Worm (Caenorhabditis elegans) whole organism, young adult: ENCODE measurements around the gene gldi-4.

ENCODE experiments used
- F33H1.4 ChIP-seq: fragments of 200-800 bp; sonication (Bioruptor generic); IDR thresholded peaks from 2 replicates; pipeline ENCODE4 v1.3.6; 2022; ENCODE audit warnings: missing genetic modification reagents, missing genetic modification characterization, missing compliant biosample characterization
- Y56A3A.18 ChIP-seq: fragments of 200-800 bp; sonication (Bioruptor generic); IDR thresholded peaks from 2 replicates; pipeline ENCODE4 v1.3.6; 2022; ENCODE audit warnings: missing genetic modification reagents, missing genetic modification characterization, missing compliant biosample characterization
- Y67H2A.10 ChIP-seq: fragments of 200-800 bp; sonication (Bioruptor generic); conservative IDR thresholded peaks from 2 replicates; pipeline ENCODE4 v1.3.6; 2022; ENCODE audit warnings: missing genetic modification reagents, missing genetic modification characterization, missing compliant biosample characterization
- aptf-3 ChIP-seq: fragments of 200-800 bp; sonication (Bioruptor generic); IDR thresholded peaks from 2 replicates; pipeline ENCODE4 v1.3.6; 2022; ENCODE audit warnings: missing genetic modification characterization, missing compliant biosample characterization
- atf-7 ChIP-seq: sonication (generic microtip); optimal IDR thresholded peaks from 2 replicates; lab custom pipeline; 2017; ENCODE audit warnings: mild to moderate bottlenecking, missing genetic modification characterization, missing compliant biosample characterization
- attf-3 ChIP-seq: fragments of 200-800 bp; sonication (Bioruptor generic); conservative IDR thresholded peaks from 2 replicates; pipeline ENCODE4 v1.3.6; 2022; ENCODE audit warnings: missing genetic modification reagents, missing genetic modification characterization, missing compliant biosample characterization
- cebp-1 ChIP-seq, 2 experiments: fragments of 200-800 bp in 1 of 2; sonication (Bioruptor generic) in 1 of 2; sonication (generic microtip) in 1 of 2; IDR thresholded peaks in 1 of 2; optimal IDR thresholded peaks in 1 of 2; 2 replicates each; pipeline versions ENCODE4 v1.3.6 to Lab custom; 2017 to 2022; ENCODE audit warnings: missing compliant biosample characterization in 2 of 2, missing genetic modification characterization in 2 of 2, mild to moderate bottlenecking in 1 of 2, missing genetic modification reagents in 1 of 2, moderate library complexity in 1 of 2
- cebp-2 ChIP-seq: fragments of 200-800 bp; sonication (Bioruptor generic); IDR thresholded peaks from 2 replicates; pipeline ENCODE4 v1.3.6; 2022; ENCODE audit warnings: missing genetic modification characterization, missing compliant biosample characterization
- ceh-27 ChIP-seq: fragments of 200-800 bp; sonication (Bioruptor generic); optimal IDR thresholded peaks from 2 replicates; lab custom pipeline; 2018; ENCODE audit warnings: mild to moderate bottlenecking, missing genetic modification characterization, moderate library complexity, missing compliant biosample characterization
- ceh-58 ChIP-seq: fragments of 200-800 bp; sonication (Bioruptor generic); IDR thresholded peaks from 2 replicates; pipeline ENCODE4 v1.3.6; 2022; ENCODE audit warnings: missing genetic modification characterization, missing compliant biosample characterization
- die-1 ChIP-seq: sonication (generic microtip); optimal IDR thresholded peaks from 2 replicates; lab custom pipeline; 2016; ENCODE audit warnings: missing genotype, mild to moderate bottlenecking, missing genetic modification characterization, missing compliant biosample characterization
- dpff-1 ChIP-seq: sonication (generic microtip); optimal IDR thresholded peaks from 2 replicates; lab custom pipeline; 2017; ENCODE audit warnings: mild to moderate bottlenecking, missing genetic modification characterization, missing compliant biosample characterization
- egl-44 ChIP-seq: fragments of 200-800 bp; sonication (Bioruptor generic); IDR thresholded peaks from 2 replicates; pipeline ENCODE4 v1.3.6; 2022; ENCODE audit warnings: missing genetic modification reagents, missing genetic modification characterization, missing compliant biosample characterization
- egrh-3 ChIP-seq: fragments of 200-800 bp; sonication (Bioruptor generic); IDR thresholded peaks from 2 replicates; pipeline ENCODE4 v1.3.6; 2022; ENCODE audit warnings: missing genetic modification reagents, missing genetic modification characterization, missing compliant biosample characterization
- gei-17 ChIP-seq: fragments of 200-800 bp; sonication (Bioruptor generic); optimal IDR thresholded peaks from 2 replicates; lab custom pipeline; 2018; ENCODE audit warnings: mild to moderate bottlenecking, missing genetic modification characterization, missing compliant biosample characterization
- hmg-1.2 ChIP-seq: fragments of 200-800 bp; sonication (Bioruptor generic); IDR thresholded peaks from 2 replicates; pipeline ENCODE4 v1.3.6; 2022; ENCODE audit warnings: missing genetic modification reagents, missing genetic modification characterization, missing compliant biosample characterization
- hmg-20 ChIP-seq: fragments of 200-800 bp; sonication (Bioruptor generic); IDR thresholded peaks from 2 replicates; pipeline ENCODE4 v1.3.6; 2022; ENCODE audit warnings: missing genetic modification reagents, missing genetic modification characterization, missing compliant biosample characterization
- hrde-1 ChIP-seq: sonication (generic microtip); optimal IDR thresholded peaks from 2 replicates; lab custom pipeline; 2016; ENCODE audit warnings: missing genetic modification characterization, mild to moderate bottlenecking, missing compliant biosample characterization, moderate library complexity, missing genotype, missing genetic modification reagents, borderline replicate concordance
- hsf-1 ChIP-seq: fragments of 200-800 bp; sonication (Bioruptor generic); IDR thresholded peaks from 2 replicates; pipeline ENCODE4 v1.3.6; 2022; ENCODE audit warnings: missing genetic modification reagents, missing genetic modification characterization, missing compliant biosample characterization
- lin-35 ChIP-seq, 3 experiments: fragments of 150-350 bp in 2 of 3; sonication (generic microtip) in 1 of 3; optimal IDR thresholded peaks; 2 replicates each; lab custom pipeline; 2014 to 2018; ENCODE audit warnings: missing biosample characterization in 3 of 3, missing genetic modification characterization in 3 of 3, missing genetic modification reagents in 3 of 3
- lir-1 ChIP-seq: fragments of 200-800 bp; sonication (Bioruptor generic); conservative IDR thresholded peaks from 2 replicates; pipeline ENCODE4 v1.3.6; 2022; ENCODE audit warnings: missing genetic modification reagents, missing genetic modification characterization, missing compliant biosample characterization
- lsl-1 ChIP-seq: fragments of 200-800 bp; sonication (Bioruptor generic); optimal IDR thresholded peaks from 2 replicates; lab custom pipeline; 2018; ENCODE audit warnings: mild to moderate bottlenecking, missing genetic modification characterization, moderate library complexity, missing compliant biosample characterization
- mel-28 ChIP-seq: sonication (generic microtip); optimal IDR thresholded peaks from 2 replicates; lab custom pipeline; 2016; ENCODE audit warnings: borderline replicate concordance, mild to moderate bottlenecking, missing genetic modification characterization, missing compliant biosample characterization
- mxl-1 ChIP-seq: sonication (generic microtip); optimal IDR thresholded peaks from 2 replicates; lab custom pipeline; 2016; ENCODE audit warnings: missing genetic modification characterization, missing compliant biosample characterization
- nfya-2 ChIP-seq: fragments of 200-800 bp; sonication (Bioruptor generic); IDR thresholded peaks from 2 replicates; pipeline ENCODE4 v1.3.6; 2022; ENCODE audit warnings: missing genetic modification reagents, missing genetic modification characterization, missing compliant biosample characterization
- nhr-80 ChIP-seq: sonication (generic microtip); optimal IDR thresholded peaks from 2 replicates; lab custom pipeline; 2016; ENCODE audit warnings: missing genetic modification characterization, missing compliant biosample characterization
- pbrm-1 ChIP-seq: fragments of 200-800 bp; sonication (Bioruptor generic); IDR thresholded peaks from 2 replicates; pipeline ENCODE4 v1.3.6; 2022; ENCODE audit warnings: missing genetic modification reagents, missing genetic modification characterization, missing compliant biosample characterization
- repo-1 ChIP-seq: sonication (generic microtip); optimal IDR thresholded peaks from 2 replicates; lab custom pipeline; 2017; ENCODE audit warnings: mild to moderate bottlenecking, missing genetic modification characterization, missing compliant biosample characterization
- sdz-38 ChIP-seq: sonication (generic microtip); optimal IDR thresholded peaks from 2 replicates; lab custom pipeline; 2016; ENCODE audit warnings: missing genotype, missing genetic modification characterization, missing compliant biosample characterization
- snpc-1.1 ChIP-seq: sonication (generic microtip); optimal IDR thresholded peaks from 2 replicates; lab custom pipeline; 2017; ENCODE audit warnings: missing genetic modification characterization, mild to moderate bottlenecking, missing compliant biosample characterization, antibody characterized with exemption, moderate library complexity, missing genotype, missing genetic modification reagents; ENCODE audit not compliant: insufficient read depth
- snpc-1.3 ChIP-seq: sonication (generic microtip); optimal IDR thresholded peaks from 2 replicates; lab custom pipeline; 2017; ENCODE audit warnings: missing genetic modification characterization, mild to moderate bottlenecking, missing compliant biosample characterization, antibody characterized with exemption, moderate library complexity, missing genotype, missing genetic modification reagents; ENCODE audit not compliant: insufficient read depth
- snpc-4 ChIP-seq, 5 experiments: fragments of 150-350 bp in 1 of 5; sonication (generic microtip) in 4 of 5; optimal IDR thresholded peaks; 2 replicates each; lab custom pipeline; 2014 to 2018; ENCODE audit warnings: missing genetic modification characterization in 5 of 5, missing biosample characterization in 3 of 5, antibody characterized with exemption in 2 of 5, mild to moderate bottlenecking in 2 of 5, missing compliant biosample characterization in 2 of 5, missing genotype in 2 of 5, moderate library complexity in 2 of 5, missing genetic modification reagents in 1 of 5
- tbp1 ChIP-seq: fragments of 200-800 bp; sonication (Bioruptor generic); optimal IDR thresholded peaks from 2 replicates; lab custom pipeline; 2018; ENCODE audit warnings: mild to moderate bottlenecking, missing genetic modification characterization, missing compliant biosample characterization
- tbx-9 ChIP-seq: sonication (generic microtip); optimal IDR thresholded peaks from 2 replicates; lab custom pipeline; 2016; ENCODE audit warnings: borderline replicate concordance, missing genetic modification characterization, inconsistent platforms, missing compliant biosample characterization
- zfh-2 ChIP-seq: fragments of 200-800 bp; sonication (Bioruptor generic); conservative IDR thresholded peaks from 2 replicates; pipeline ENCODE4 v1.3.6; 2022; ENCODE audit warnings: missing genetic modification reagents, missing genetic modification characterization, missing compliant biosample characterization
- ztf-18 ChIP-seq: sonication (generic microtip); optimal IDR thresholded peaks from 2 replicates; lab custom pipeline; 2016; ENCODE audit warnings: missing genotype, mild to moderate bottlenecking, missing genetic modification characterization, missing compliant biosample characterization
- ztf-26 ChIP-seq: sonication (generic microtip); optimal IDR thresholded peaks from 2 replicates; lab custom pipeline; 2017; ENCODE audit warnings: missing genetic modification characterization, missing compliant biosample characterization
- ztf-28 ChIP-seq: fragments of 200-800 bp; sonication (Bioruptor generic); IDR thresholded peaks from 2 replicates; pipeline ENCODE4 v1.3.6; 2022; ENCODE audit warnings: missing genetic modification reagents, missing genetic modification characterization, missing compliant biosample characterization
- ztf-3 ChIP-seq: fragments of 200-800 bp; sonication (Bioruptor generic); optimal IDR thresholded peaks from 2 replicates; lab custom pipeline; 2018; ENCODE audit warnings: mild to moderate bottlenecking, missing genetic modification characterization, missing compliant biosample characterization

Gene gldi-4

ce11 chrIV:7012214-7012613 lies 5.2 kb upstream of the gldi-4 start:
- TF ChIP-seq hmg-1.2: no peak

- TF ChIP-seq snpc-4 (GFP tag; optimal IDR thresholded peaks at IDR 0.05; lab: Kevin White, UChicago): no peak
- TF ChIP-seq snpc-4 (tag; optimal IDR thresholded peaks at IDR 0.05; lab: Kevin White, UChicago): peak in 1 of 4 experiments; percentile 5
- peak; percentile 41; the same call in 1 of the 2 replicates for TF ChIP-seq egrh-3
- no peak for TF ChIP-seq die-1 (tag; lab: Kevin White, UChicago)
- no peak for TF ChIP-seq lsl-1 (GFP tag; lab: Kevin White, UChicago)
- TF ChIP-seq nfya-2 (GFP tag; lab: Robert Waterston, UW): no peak
- TF ChIP-seq snpc-1.3 (tag; lab: Kevin White, UChicago): no peak
- no peak for TF ChIP-seq hrde-1 (tag; lab: Kevin White, UChicago)
- TF ChIP-seq snpc-1.1 (tag; lab: Kevin White, UChicago): no peak
- no peak for TF ChIP-seq attf-3 (GFP tag; lab: Robert Waterston, UW)
- TF ChIP-seq dpff-1 (tag; lab: Kevin White, UChicago): no peak
- TF ChIP-seq ztf-3 (GFP tag; lab: Kevin White, UChicago): no peak
- no peak for TF ChIP-seq sdz-38 (tag; lab: Kevin White, UChicago)
- no peak for TF ChIP-seq tbp1 (GFP tag; lab: Kevin White, UChicago)
- no peak for TF ChIP-seq ceh-58 (GFP tag; lab: Robert Waterston, UW)
- TF ChIP-seq mel-28 (tag; lab: Kevin White, UChicago): no peak
- no peak for TF ChIP-seq mxl-1
- TF ChIP-seq zfh-2 (GFP tag; lab: Robert Waterston, UW): peak; percentile 79
Observed at ce11 chrIV:7012731-7013445, 4.5 kb upstream of the gldi-4 start.

DNA sequence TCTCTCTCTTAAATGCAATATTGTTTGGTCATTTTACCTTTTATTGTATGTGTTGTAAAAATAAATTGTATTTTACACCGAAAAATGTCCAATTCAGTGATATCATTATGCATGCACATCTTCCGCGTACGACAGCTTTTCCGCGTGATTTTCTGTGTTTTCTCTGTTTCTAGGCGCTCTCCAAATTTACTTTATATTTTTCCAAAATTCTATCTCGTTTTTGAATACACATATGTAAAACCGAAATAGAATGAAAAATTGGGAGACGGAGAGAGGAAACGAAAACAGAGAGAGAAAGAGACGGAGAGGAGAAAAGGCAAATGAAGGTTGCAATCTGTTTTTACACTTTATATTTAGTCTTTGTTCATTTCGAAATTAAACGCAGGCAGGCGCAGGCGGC lies 922 bp upstream of the gldi-4 start:
- TF ChIP-seq nhr-80: peak; percentile 9
- TF ChIP-seq hmg-1.2: peak; percentile 41; the same call in 1 of the 2 replicates
- TF ChIP-seq lin-35 (GFP tag; optimal IDR thresholded peaks at IDR 0.05; lab: Kevin White, UChicago): no peak
- TF ChIP-seq gei-17 (GFP tag; lab: Kevin White, UChicago): no peak
- no peak for TF ChIP-seq pbrm-1 (GFP tag; lab: Robert Waterston, UW)
- no peak for TF ChIP-seq cebp-1 (GFP tag; IDR thresholded peaks at IDR 0.05; lab: Robert Waterston, UW)
- peak; percentile 54 for TF ChIP-seq cebp-1 (tag; optimal IDR thresholded peaks at IDR 0.05; lab: Kevin White, UChicago)

DNA sequence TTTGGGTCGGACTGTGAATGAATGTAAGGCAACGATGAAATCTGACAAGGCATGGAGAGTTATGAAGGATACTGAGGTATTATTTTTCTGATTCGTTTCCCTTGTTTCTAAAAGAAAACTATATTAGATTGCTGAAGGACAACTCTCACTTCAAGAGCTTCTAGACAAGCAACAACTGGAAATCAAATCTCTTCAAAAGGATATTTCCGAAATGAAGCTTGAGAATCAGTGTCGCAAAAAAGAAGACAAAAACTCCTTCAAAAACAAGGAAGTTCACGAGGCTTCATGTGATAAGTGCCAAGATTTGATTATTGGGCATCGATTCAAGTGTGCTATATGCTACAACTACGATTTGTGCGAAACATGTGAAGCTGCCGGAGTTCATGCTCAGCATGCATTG lies 1.2 kb downstream of the gldi-4 start:
- TF ChIP-seq ceh-27 (GFP tag; lab: Kevin White, UChicago): peak; percentile 9
- TF ChIP-seq ztf-28 (GFP tag; lab: Robert Waterston, UW): no peak

DNA sequence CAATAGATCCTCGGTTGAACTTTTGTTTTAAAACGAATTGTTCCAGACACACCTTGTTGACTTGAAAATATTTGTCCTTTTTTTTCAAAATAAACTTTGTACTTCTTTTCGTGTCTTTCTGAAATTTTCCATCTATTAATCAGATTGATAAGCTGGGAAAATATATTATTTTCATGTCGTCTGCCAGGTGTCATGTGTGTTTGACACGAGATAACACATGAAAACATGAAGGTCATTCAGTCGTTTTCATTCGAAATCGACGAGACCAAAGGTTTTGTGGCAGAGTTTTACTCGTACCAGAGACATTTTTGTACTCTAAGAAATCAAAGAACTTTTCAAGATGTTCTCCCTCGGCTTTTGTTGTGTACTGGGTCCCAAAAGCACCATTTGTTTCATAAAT lies 3.2 kb downstream of the gldi-4 start:
- TF ChIP-seq mel-28 (tag; lab: Kevin White, UChicago) (no peak), aptf-3 (GFP tag; lab: Robert Waterston, UW) (no peak), hmg-20 (GFP tag; lab: Robert Waterston, UW) (no peak), Y56A3A.18 (no peak), egl-44 (GFP tag; lab: Robert Waterston, UW) (no peak), atf-7 (tag; lab: Kevin White, UChicago) (peak; percentile 9), dpff-1 (tag; lab: Kevin White, UChicago) (no peak), lir-1 (GFP tag; lab: Robert Waterston, UW) (no peak), repo-1 (no peak), Y67H2A.10 (GFP tag; lab: Robert Waterston, UW) (no peak), tbx-9 (tag; lab: Kevin White, UChicago) (no peak), ceh-58 (GFP tag; lab: Robert Waterston, UW) (no peak), F33H1.4 (no peak), ztf-26 (tag; lab: Kevin White, UChicago) (peak; percentile 19), zfh-2 (GFP tag; lab: Robert Waterston, UW) (no peak), hrde-1 (tag; lab: Kevin White, UChicago) (no peak), cebp-2 (GFP tag; lab: Robert Waterston, UW) (no peak), hsf-1 (GFP tag; lab: Robert Waterston, UW) (no peak), ztf-18 (no peak)
